Fruit fly (Drosophila melanogaster) whole organism, embryonic: ENCODE results near the gene Rabex-5.

Source experiments
- CG11695 ChIP-seq: fragments of 200-800 bp; sonication (Bioruptor generic); IDR thresholded peaks from 3 replicates; pipeline ENCODE4 v1.3.6; 2022; ENCODE audit warnings: missing biosample characterization, missing genetic modification characterization
- CG8388 ChIP-seq: fragments of 200-800 bp; sonication (Bioruptor generic); optimal IDR thresholded peaks from 2 replicates; lab custom pipeline; 2019; ENCODE audit warnings: missing biosample characterization, mild to moderate bottlenecking, missing genetic modification characterization, moderate library complexity
- Sin3A ChIP-seq: fragments of >200 bp; optimal IDR thresholded peaks from 2 replicates; lab custom pipeline; 2018
- ap ChIP-seq: fragments of 200-800 bp; sonication (Bioruptor generic); IDR thresholded peaks from 2 replicates; pipeline ENCODE4 v1.3.6; 2022; ENCODE audit warnings: missing biosample characterization, missing genetic modification characterization
- danr ChIP-seq: fragments of 200-800 bp; sonication (Bioruptor generic); IDR thresholded peaks from 2 replicates; pipeline ENCODE4 v1.3.6; 2022; ENCODE audit warnings: missing biosample characterization, missing genetic modification characterization
- dmrt11E ChIP-seq: fragments of 200-800 bp; sonication (Bioruptor generic); optimal IDR thresholded peaks from 3 replicates; lab custom pipeline; 2018; ENCODE audit warnings: missing biosample characterization, mild to moderate bottlenecking, missing genetic modification characterization, moderate library complexity

dm6 chr3L:1325626-1325937, 29.9 kb downstream of the Rabex-5 start:
- TF ChIP-seq CG11695 (GFP tag; lab: Robert Waterston, UW): no peak
- TF ChIP-seq ap (GFP tag; lab: Robert Waterston, UW): no peak
- TF ChIP-seq CG8388 (GFP tag; lab: Kevin White, UChicago): no peak
- TF ChIP-seq dmrt11E (tag; lab: Kevin White, UChicago): no peak
- no peak for TF ChIP-seq Sin3A
- no peak for TF ChIP-seq danr
